Worm (Caenorhabditis elegans): ENCODE data around the gene T22D1.17.

DNA sequence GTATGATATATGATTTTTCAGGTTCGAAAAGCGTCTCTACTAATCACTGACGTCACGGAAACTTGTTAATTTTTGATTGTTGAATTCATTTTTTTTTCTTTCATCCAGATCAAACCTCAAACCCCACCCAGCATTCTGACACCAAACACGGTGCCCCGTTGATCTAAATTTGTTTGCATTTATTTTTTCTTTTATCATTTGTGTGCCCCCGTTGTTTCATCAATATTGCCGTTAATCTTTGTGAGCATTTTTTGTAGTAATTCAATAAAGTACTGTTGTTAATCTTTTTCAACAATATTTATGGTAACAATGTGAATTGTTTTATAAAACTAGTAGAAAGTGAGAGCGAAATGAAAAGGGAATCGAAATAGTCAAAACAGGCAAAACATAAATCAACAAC is 11.0 kb downstream of the T22D1.17 start:
- TF ChIP-seq ama-1 (optimal IDR thresholded peaks at IDR 0.05) (no peak), C08G9.2 (tag; optimal IDR thresholded peaks at IDR 0.05) (no peak), odd-2 (tag; optimal IDR thresholded peaks at IDR 0.05) (no peak), nhr-232 (tag; optimal IDR thresholded peaks at IDR 0.05) (no peak), ceh-48 (tag; optimal IDR thresholded peaks at IDR 0.05) (no peak), pha-4 (tag; optimal IDR thresholded peaks at IDR 0.05) (no peak)

Measured in whole organism, late embryonic.